Worm (Caenorhabditis elegans): ENCODE measurements around the gene exp-2.

- no peak for TF ChIP-seq elt-2 (tag; optimal IDR thresholded peaks at IDR 0.05)
- TF ChIP-seq nhr-11 (tag; optimal IDR thresholded peaks at IDR 0.05), result no peak
- no peak for TF ChIP-seq nfya-1 (tag; optimal IDR thresholded peaks at IDR 0.05)
- no peak for TF ChIP-seq ceh-14 (tag; optimal IDR thresholded peaks at IDR 0.05)
- TF ChIP-seq F13H6.1 (tag; optimal IDR thresholded peaks at IDR 0.05), result no peak
- no peak for TF ChIP-seq ceh-24 (tag; optimal IDR thresholded peaks at IDR 0.05)
- no peak for TF ChIP-seq fax-1 (tag; optimal IDR thresholded peaks at IDR 0.05)
- TF ChIP-seq pha-2 (tag; optimal IDR thresholded peaks at IDR 0.05), result no peak
Measured at ce11 chrV:6138167-6138566, 7.0 kb downstream of the exp-2 start.

All from whole organism, late embryonic.